Worm (Caenorhabditis elegans): ENCODE data around the gene peli-1.

DNA sequence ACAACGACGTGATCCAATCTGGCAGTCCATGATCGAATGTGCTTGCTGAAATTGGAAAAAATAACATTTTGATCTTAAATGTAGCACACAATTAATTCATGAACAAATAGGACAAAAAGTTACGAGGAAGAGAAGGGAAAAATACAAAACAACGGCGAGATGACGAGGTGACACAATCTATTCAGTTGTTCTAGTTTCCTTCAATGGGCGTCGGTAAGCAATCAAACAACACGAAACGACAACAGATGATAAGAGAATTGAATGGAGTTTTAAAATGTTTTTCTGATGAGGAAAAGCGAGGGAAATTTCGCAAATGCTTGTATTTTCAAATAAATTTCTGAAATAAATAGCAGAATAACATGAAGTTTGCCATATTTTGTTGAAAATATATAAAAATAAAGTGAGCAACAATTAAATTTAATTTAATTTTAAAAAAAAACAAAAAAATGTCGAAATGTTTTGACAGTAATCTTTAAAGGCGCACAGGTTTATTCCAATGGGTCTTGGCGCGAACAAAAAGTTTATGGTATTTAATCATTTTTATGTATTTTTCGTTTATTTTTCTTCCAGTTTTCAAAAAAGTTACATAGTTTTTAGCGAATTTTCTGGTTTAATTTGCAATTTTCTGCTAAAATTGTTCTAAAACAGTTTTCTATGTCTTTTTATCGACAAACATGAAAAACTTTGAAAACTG lies 39.4 kb upstream of the peli-1 start, which contains the start of gene C14C11.7:
- TF ChIP-seq snpc-4 (tag; optimal IDR thresholded peaks at IDR 0.05): no peak
- TF ChIP-seq nhr-11 (tag; optimal IDR thresholded peaks at IDR 0.05): no peak
- TF ChIP-seq lsy-2 (tag; optimal IDR thresholded peaks at IDR 0.05): no peak
- TF ChIP-seq pqm-1 (tag; optimal IDR thresholded peaks at IDR 0.05): no peak
- no peak for TF ChIP-seq ama-1 (optimal IDR thresholded peaks at IDR 0.05)
- no peak for TF ChIP-seq rnt-1 (tag; optimal IDR thresholded peaks at IDR 0.05)
- TF ChIP-seq ceh-8 (GFP tag; optimal IDR thresholded peaks at IDR 0.05): no peak
- no peak for TF ChIP-seq mdl-1 (tag; optimal IDR thresholded peaks at IDR 0.05)
- TF ChIP-seq unc-86 (tag; optimal IDR thresholded peaks at IDR 0.05): no peak
- TF ChIP-seq nhr-71 (tag; optimal IDR thresholded peaks at IDR 0.05): no peak
- TF ChIP-seq elt-3 (tag; optimal IDR thresholded peaks at IDR 0.05): no peak
- no peak for TF ChIP-seq sox-4 (tag; optimal IDR thresholded peaks at IDR 0.05)
